Worm (Caenorhabditis elegans) whole organism, midembryonic: Measurements from ENCODE around the gene srz-31.

Source experiments
- T22C8.4 ChIP-seq: fragments of 200-800 bp; sonication (Bioruptor generic); IDR thresholded peaks from 2 replicates; pipeline ENCODE4 v1.3.6; 2022; ENCODE audit warnings: missing genetic modification characterization, missing compliant biosample characterization
- cog-1 ChIP-seq: sonication (generic microtip); optimal IDR thresholded peaks from 2 replicates; lab custom pipeline; 2016; ENCODE audit warnings: missing genetic modification characterization, missing compliant biosample characterization
- flt-1 ChIP-seq: fragments of 200-800 bp; sonication (Bioruptor generic); IDR thresholded peaks from 2 replicates; pipeline ENCODE4 v1.3.6; 2022; ENCODE audit warnings: missing genetic modification characterization, missing compliant biosample characterization
- klf-2 ChIP-seq: fragments of 200-800 bp; sonication (Bioruptor generic); conservative IDR thresholded peaks from 2 replicates; pipeline ENCODE4 v1.3.6; 2022; ENCODE audit warnings: missing genetic modification reagents, missing genetic modification characterization, missing compliant biosample characterization
- med-1 ChIP-seq: sonication (generic microtip); optimal IDR thresholded peaks from 2 replicates; lab custom pipeline; 2017; ENCODE audit warnings: missing genetic modification characterization, mild to moderate bottlenecking, missing compliant biosample characterization, antibody characterized with exemption, missing genetic modification reagents; ENCODE audit not compliant: insufficient read depth
- ref-1 ChIP-seq: fragments of 200-800 bp; sonication (Bioruptor generic); conservative IDR thresholded peaks from 2 replicates; pipeline ENCODE4 v1.3.6; 2022; ENCODE audit warnings: missing genetic modification reagents, missing genetic modification characterization, missing compliant biosample characterization
- tab-1 ChIP-seq: fragments of 200-800 bp; sonication (Bioruptor generic); IDR thresholded peaks from 2 replicates; pipeline ENCODE4 v1.3.6; 2022; ENCODE audit warnings: missing genetic modification characterization, missing compliant biosample characterization
- ztf-23 ChIP-seq: fragments of 200-800 bp; sonication (Bioruptor generic); IDR thresholded peaks from 2 replicates; pipeline ENCODE4 v1.3.6; 2022; ENCODE audit warnings: missing genetic modification reagents, missing genetic modification characterization, missing compliant biosample characterization
- ztf-29 ChIP-seq: fragments of 200-800 bp; sonication (Bioruptor generic); IDR thresholded peaks from 2 replicates; pipeline ENCODE4 v1.3.6; 2022; ENCODE audit warnings: missing genetic modification reagents, missing genetic modification characterization, missing compliant biosample characterization

The srz-31 gene

ce11 chrIV:14145594-14145993 lies 8.4 kb downstream of the srz-31 start, which contains the start of gene oac-37:
Gene oac-37 (plus strand): TSS chrIV:14145894.
- TF ChIP-seq T22C8.4 (GFP tag; lab: Robert Waterston, UW) (no peak), flt-1 (GFP tag; lab: Robert Waterston, UW) (no peak), klf-2 (GFP tag; lab: Robert Waterston, UW) (no peak), med-1 (GFP tag; lab: Kevin White, UChicago) (no peak)

- TF ChIP-seq T22C8.4 (GFP tag; lab: Robert Waterston, UW) (no peak), med-1 (GFP tag; lab: Kevin White, UChicago) (no peak), klf-2 (GFP tag; lab: Robert Waterston, UW) (no peak), ref-1 (GFP tag; lab: Robert Waterston, UW) (no peak), cog-1 (no peak), ztf-29 (GFP tag; lab: Robert Waterston, UW) (no peak), flt-1 (GFP tag; lab: Robert Waterston, UW) (no peak), ztf-23 (GFP tag; lab: Robert Waterston, UW) (no peak), tab-1 (GFP tag; lab: Robert Waterston, UW) (no peak)
Measured at ce11 chrIV:14153261-14153660, 16.1 kb downstream of the srz-31 start, which contains the start of gene oac-38. Gene oac-38 (minus strand): TSS chrIV:14153361.

- no peak for TF ChIP-seq ztf-29 (GFP tag; lab: Robert Waterston, UW)
- TF ChIP-seq T22C8.4 (GFP tag; lab: Robert Waterston, UW) = no peak
- TF ChIP-seq ref-1 (GFP tag; lab: Robert Waterston, UW) = no peak
- no peak for TF ChIP-seq tab-1 (GFP tag; lab: Robert Waterston, UW)
- no peak for TF ChIP-seq med-1 (GFP tag; lab: Kevin White, UChicago)
- no peak for TF ChIP-seq klf-2 (GFP tag; lab: Robert Waterston, UW)
- no peak for TF ChIP-seq flt-1 (GFP tag; lab: Robert Waterston, UW)
- TF ChIP-seq cog-1 = no peak
- TF ChIP-seq ztf-23 (GFP tag; lab: Robert Waterston, UW) = no peak
Measured at ce11 chrIV:14158086-14158485, 20.9 kb downstream of the srz-31 start, which contains the start of gene R05A10.8. Gene R05A10.8 (minus strand): TSS chrIV:14158186.

- TF ChIP-seq cog-1 (no peak), tab-1 (GFP tag; lab: Robert Waterston, UW) (no peak), ref-1 (GFP tag; lab: Robert Waterston, UW) (no peak), flt-1 (GFP tag; lab: Robert Waterston, UW) (no peak), T22C8.4 (GFP tag; lab: Robert Waterston, UW) (no peak), ztf-29 (GFP tag; lab: Robert Waterston, UW) (no peak), med-1 (GFP tag; lab: Kevin White, UChicago) (no peak), ztf-23 (GFP tag; lab: Robert Waterston, UW) (no peak), klf-2 (GFP tag; lab: Robert Waterston, UW) (no peak)
Measured at ce11 chrIV:14162772-14163171, 25.6 kb downstream of the srz-31 start, which contains the start of gene R05A10.7. Gene R05A10.7 (minus strand): TSS chrIV:14162872.

- TF ChIP-seq ztf-23 (GFP tag; lab: Robert Waterston, UW) (no peak), med-1 (GFP tag; lab: Kevin White, UChicago) (no peak), klf-2 (GFP tag; lab: Robert Waterston, UW) (no peak), ztf-29 (GFP tag; lab: Robert Waterston, UW) (no peak), cog-1 (no peak), flt-1 (GFP tag; lab: Robert Waterston, UW) (no peak), tab-1 (GFP tag; lab: Robert Waterston, UW) (no peak), ref-1 (GFP tag; lab: Robert Waterston, UW) (no peak), T22C8.4 (GFP tag; lab: Robert Waterston, UW) (no peak)
Measured at ce11 chrIV:14164109-14164508, 26.9 kb downstream of the srz-31 start.

- TF ChIP-seq klf-2 (GFP tag; lab: Robert Waterston, UW) (no peak), ref-1 (GFP tag; lab: Robert Waterston, UW) (no peak), ztf-29 (GFP tag; lab: Robert Waterston, UW) (no peak), ztf-23 (GFP tag; lab: Robert Waterston, UW) (no peak), flt-1 (GFP tag; lab: Robert Waterston, UW) (no peak), tab-1 (GFP tag; lab: Robert Waterston, UW) (no peak), med-1 (GFP tag; lab: Kevin White, UChicago) (no peak)
Measured at ce11 chrIV:14165476-14165875, 28.3 kb downstream of the srz-31 start, which contains the start of gene R05A10.6. Gene R05A10.6 (plus strand): TSS chrIV:14165776.

- no peak for TF ChIP-seq ztf-29 (GFP tag; lab: Robert Waterston, UW)
- TF ChIP-seq med-1 (GFP tag; lab: Kevin White, UChicago) = no peak
Measured at ce11 chrIV:14172181-14172580, 35.0 kb downstream of the srz-31 start, which contains the start of gene R05A10.4. Gene R05A10.4 (plus strand): TSS chrIV:14172481.

ce11 chrIV:14176373-14176772 lies 39.2 kb downstream of the srz-31 start, which contains the start of gene R05A10.3:
Gene R05A10.3 (minus strand): TSS chrIV:14176473.
- no peak for TF ChIP-seq ref-1 (GFP tag; lab: Robert Waterston, UW)

ce11 chrIV:14177058-14177457 lies 39.9 kb downstream of the srz-31 start, which contains the start of gene R05A10.2:
Gene R05A10.2 (plus strand): TSS chrIV:14177271.
- no peak for TF ChIP-seq tab-1 (GFP tag; lab: Robert Waterston, UW)
- no peak for TF ChIP-seq med-1 (GFP tag; lab: Kevin White, UChicago)
- TF ChIP-seq T22C8.4 (GFP tag; lab: Robert Waterston, UW) = no peak
- no peak for TF ChIP-seq ztf-23 (GFP tag; lab: Robert Waterston, UW)
- TF ChIP-seq flt-1 (GFP tag; lab: Robert Waterston, UW) = no peak
- TF ChIP-seq klf-2 (GFP tag; lab: Robert Waterston, UW) = no peak
- TF ChIP-seq ztf-29 (GFP tag; lab: Robert Waterston, UW) = no peak
- no peak for TF ChIP-seq ref-1 (GFP tag; lab: Robert Waterston, UW)
- no peak for TF ChIP-seq cog-1
